Worm (Caenorhabditis elegans) whole organism, L4 larva: ENCODE results near the gene K08E7.4.

Experiments used
- F49E8.2 ChIP-seq: sonication (generic microtip); optimal IDR thresholded peaks from 2 replicates; lab custom pipeline; 2016; ENCODE audit warnings: missing compliant biosample characterization, mild to moderate bottlenecking, missing genetic modification characterization, borderline replicate concordance
- R02D3.7 ChIP-seq: fragments of 150-350 bp; sonication (generic microtip); optimal IDR thresholded peaks from 3 replicates; lab custom pipeline; 2014; ENCODE audit warnings: missing biosample characterization, missing genetic modification characterization
- aha-1 ChIP-seq: fragments of 150-350 bp; peaks from one replicate; lab custom pipeline; 2014; ENCODE audit warnings: missing biosample characterization, missing genetic modification characterization
- ama-1 ChIP-seq: fragments of 150-350 bp; optimal IDR thresholded peaks from 2 replicates; lab custom pipeline; 2014; ENCODE audit warnings: inconsistent platforms, mixed read lengths
- hlh-30 ChIP-seq: sonication (generic microtip); optimal IDR thresholded peaks from 2 replicates; lab custom pipeline; 2017; ENCODE audit warnings: antibody characterized with exemption, mild to moderate bottlenecking, missing genetic modification characterization, missing compliant biosample characterization; ENCODE audit not compliant: insufficient read depth
- jun-1 ChIP-seq: fragments of 150-350 bp; optimal IDR thresholded peaks from 2 replicates; lab custom pipeline; 2014; ENCODE audit warnings: missing biosample characterization, missing genetic modification reagents, missing genetic modification characterization
- lsy-2 ChIP-seq, 2 experiments: fragments of 150-350 bp in 1 of 2; sonication (generic microtip) in 1 of 2; optimal IDR thresholded peaks; 2 replicates each; lab custom pipeline; 2014 to 2017; ENCODE audit warnings: missing biosample characterization in 2 of 2, missing genetic modification characterization in 2 of 2
- mdl-1 ChIP-seq, 2 experiments: fragments of 150-350 bp in 1 of 2; sonication (generic microtip) in 1 of 2; optimal IDR thresholded peaks; 2 replicates each; lab custom pipeline; 2014 to 2017; ENCODE audit warnings: missing biosample characterization in 2 of 2, missing genetic modification characterization in 2 of 2
- set-16 ChIP-seq: fragments of 200-800 bp; sonication (Bioruptor generic); IDR thresholded peaks from 2 replicates; pipeline ENCODE4 v1.3.6; 2022; ENCODE audit warnings: missing genetic modification reagents, missing genetic modification characterization, missing compliant biosample characterization
- snpc-4 ChIP-seq: fragments of 150-350 bp; optimal IDR thresholded peaks from 2 replicates; lab custom pipeline; 2014; ENCODE audit warnings: missing biosample characterization, missing genetic modification characterization
- spr-3 ChIP-seq: fragments of 200-800 bp; sonication (Bioruptor generic); optimal IDR thresholded peaks from 2 replicates; lab custom pipeline; 2018; ENCODE audit warnings: mild to moderate bottlenecking, missing genetic modification characterization, missing compliant biosample characterization
- unc-130 ChIP-seq: sonication (generic microtip); optimal IDR thresholded peaks from 2 replicates; lab custom pipeline; 2016; ENCODE audit warnings: missing genetic modification reagents, missing genetic modification characterization, missing compliant biosample characterization
- zag-1 ChIP-seq: fragments of 150-350 bp; optimal IDR thresholded peaks from 2 replicates; lab custom pipeline; 2014; ENCODE audit warnings: missing biosample characterization, missing genetic modification characterization

DNA sequence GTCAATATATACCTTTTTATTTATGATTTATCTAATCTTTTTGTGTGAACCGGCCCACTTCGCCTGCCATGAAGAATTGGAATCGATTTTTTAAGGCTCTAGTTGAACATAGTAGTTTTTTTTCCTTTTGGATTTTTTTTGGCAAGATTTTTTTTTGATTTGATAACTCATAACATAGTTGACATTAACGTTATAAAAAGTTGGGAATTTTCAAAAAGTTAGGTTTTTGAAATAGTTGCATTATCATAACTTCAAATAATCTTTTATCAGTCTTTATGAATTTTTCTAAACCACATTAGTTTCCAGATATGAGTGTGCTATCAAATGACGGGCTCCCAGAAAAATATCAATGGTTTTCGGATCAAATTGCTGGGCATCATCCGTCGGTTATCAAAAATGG lies 23.1 kb downstream of the K08E7.4 start, which contains the start of gene ipmk-1:
- TF ChIP-seq mdl-1 (tag; optimal IDR thresholded peaks at IDR 0.05; lab: Kevin White, UChicago), result no peak
- no peak for TF ChIP-seq zag-1 (tag; lab: Kevin White, UChicago)
- no peak for TF ChIP-seq hlh-30 (tag; lab: Kevin White, UChicago)
- no peak for TF ChIP-seq spr-3 (GFP tag; lab: Kevin White, UChicago)
- no peak for TF ChIP-seq unc-130
- no peak for TF ChIP-seq aha-1 (tag; lab: Kevin White, UChicago)
- no peak for TF ChIP-seq set-16 (GFP tag; lab: Robert Waterston, UW)
- TF ChIP-seq R02D3.7 (tag; lab: Kevin White, UChicago), result no peak
- TF ChIP-seq snpc-4, result no peak
- TF ChIP-seq F49E8.2 (tag; lab: Kevin White, UChicago), result no peak
- no peak for TF ChIP-seq jun-1 (tag; lab: Kevin White, UChicago)
- no peak for TF ChIP-seq ama-1
- TF ChIP-seq lsy-2 (tag; optimal IDR thresholded peaks at IDR 0.05; lab: Kevin White, UChicago), result no peak
